Fruit fly (Drosophila melanogaster) Kc167 (cell line): ENCODE measurements around the gene Mical.

Source experiments
- Myc ChIP-seq: fragments of >200 bp; optimal IDR thresholded peaks from 2 replicates; lab custom pipeline; 2017; ENCODE audit warnings: missing external identifiers
- Sin3A ChIP-seq: fragments of >200 bp; optimal IDR thresholded peaks from 2 replicates; lab custom pipeline; 2018; ENCODE audit warnings: missing external identifiers
- h ChIP-seq: fragments of >200 bp; optimal IDR thresholded peaks from 3 replicates; lab custom pipeline; 2018; ENCODE audit warnings: missing external identifiers
- insv ChIP-seq: fragments of >200 bp; optimal IDR thresholded peaks from 3 replicates; lab custom pipeline; 2018; ENCODE audit warnings: missing external identifiers
- psq ChIP-seq: fragments of >200 bp; optimal IDR thresholded peaks from 2 replicates; lab custom pipeline; 2017; ENCODE audit warnings: missing external identifiers
- ttk ChIP-seq: sonication (Bioruptor generic); optimal IDR thresholded peaks from 2 replicates; lab custom pipeline; 2017; ENCODE audit warnings: missing external identifiers

Gene Mical

DNA sequence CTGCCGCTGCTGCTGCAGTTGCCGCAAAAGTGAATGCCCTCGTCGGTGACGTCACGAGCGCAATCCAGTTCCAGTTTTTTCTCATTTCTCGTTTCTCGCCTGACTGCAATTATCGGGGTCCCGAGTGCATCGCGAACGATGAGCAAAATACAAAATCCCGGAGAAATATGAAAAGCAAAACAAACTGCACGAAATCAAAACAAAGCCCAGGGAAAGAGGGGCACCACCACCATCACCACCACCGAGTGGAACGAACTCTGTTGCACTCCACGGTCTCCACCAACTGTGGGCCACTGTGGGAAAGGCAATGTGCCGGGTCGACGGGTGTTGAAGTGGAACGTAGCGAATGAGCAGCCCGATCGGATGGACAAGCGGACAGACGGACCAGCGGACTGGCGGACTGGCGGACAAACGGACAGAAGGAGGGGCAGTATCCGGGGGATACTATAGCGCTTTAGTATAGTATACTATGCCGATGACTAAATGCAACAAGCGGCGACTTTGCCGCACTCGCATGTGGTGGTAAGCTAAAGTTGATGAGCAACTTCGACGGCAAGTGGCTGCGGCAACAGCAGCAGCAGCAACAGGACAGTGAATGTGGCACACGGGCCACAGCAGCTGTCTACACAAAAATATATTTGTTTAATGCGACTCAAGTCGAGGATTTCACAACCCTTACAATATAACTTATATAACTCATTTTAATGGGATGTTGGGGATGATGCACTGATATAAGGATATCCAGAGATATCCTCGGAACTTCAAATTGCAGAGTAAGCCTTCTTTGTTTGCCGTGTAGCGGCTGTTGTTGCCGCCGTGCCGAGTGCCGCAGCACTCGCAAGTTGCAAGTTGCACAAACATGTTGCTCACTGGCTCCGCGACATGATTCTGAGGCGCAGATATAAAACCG lies 81.3 kb downstream of the Mical start:
- TF ChIP-seq Sin3A (lab: Kevin White, UChicago) (no peak), h (lab: Kevin White, UChicago) (no peak)

DNA sequence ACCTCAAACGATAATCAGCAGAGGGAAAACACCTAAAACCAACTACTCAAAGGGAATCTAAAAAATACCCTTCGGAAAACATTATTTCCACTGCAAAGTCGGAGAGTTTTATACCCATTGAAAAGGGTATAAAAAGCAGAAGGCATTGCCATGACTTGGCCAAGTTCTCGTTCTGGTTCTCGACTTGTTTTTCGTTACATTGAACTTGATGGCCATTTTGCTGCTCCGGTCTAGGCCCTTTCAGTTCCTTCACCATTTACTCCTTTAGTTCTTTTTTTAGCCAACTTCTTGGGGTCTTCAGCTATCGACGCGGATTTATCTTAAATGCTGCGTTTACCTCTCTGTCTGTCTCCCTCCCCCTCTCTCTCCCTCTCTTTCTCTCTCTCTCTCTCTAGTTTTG lies 82.8 kb downstream of the Mical start:
- TF ChIP-seq Sin3A (lab: Kevin White, UChicago): no peak
- no peak for TF ChIP-seq psq (lab: Kevin White, UChicago)
- no peak for TF ChIP-seq insv (lab: Kevin White, UChicago)
- no peak for TF ChIP-seq h (lab: Kevin White, UChicago)
- TF ChIP-seq ttk (lab: Kevin White, UChicago): no peak
- TF ChIP-seq Myc (lab: Kevin White, UChicago): no peak

- TF ChIP-seq h (lab: Kevin White, UChicago): no peak
- TF ChIP-seq Myc (lab: Kevin White, UChicago): no peak
- TF ChIP-seq insv (lab: Kevin White, UChicago): no peak
- TF ChIP-seq Sin3A (lab: Kevin White, UChicago): no peak
- no peak for TF ChIP-seq ttk (lab: Kevin White, UChicago)
- TF ChIP-seq psq (lab: Kevin White, UChicago): no peak
Measured at dm6 chr3R:9957202-9957601, 85.5 kb downstream of the Mical start.

- TF ChIP-seq ttk (lab: Kevin White, UChicago) (no peak), h (lab: Kevin White, UChicago) (no peak), psq (lab: Kevin White, UChicago) (no peak), Sin3A (lab: Kevin White, UChicago) (no peak), Myc (lab: Kevin White, UChicago) (no peak), insv (lab: Kevin White, UChicago) (no peak)
Measured at dm6 chr3R:9956725-9957124, 86.0 kb downstream of the Mical start.

DNA sequence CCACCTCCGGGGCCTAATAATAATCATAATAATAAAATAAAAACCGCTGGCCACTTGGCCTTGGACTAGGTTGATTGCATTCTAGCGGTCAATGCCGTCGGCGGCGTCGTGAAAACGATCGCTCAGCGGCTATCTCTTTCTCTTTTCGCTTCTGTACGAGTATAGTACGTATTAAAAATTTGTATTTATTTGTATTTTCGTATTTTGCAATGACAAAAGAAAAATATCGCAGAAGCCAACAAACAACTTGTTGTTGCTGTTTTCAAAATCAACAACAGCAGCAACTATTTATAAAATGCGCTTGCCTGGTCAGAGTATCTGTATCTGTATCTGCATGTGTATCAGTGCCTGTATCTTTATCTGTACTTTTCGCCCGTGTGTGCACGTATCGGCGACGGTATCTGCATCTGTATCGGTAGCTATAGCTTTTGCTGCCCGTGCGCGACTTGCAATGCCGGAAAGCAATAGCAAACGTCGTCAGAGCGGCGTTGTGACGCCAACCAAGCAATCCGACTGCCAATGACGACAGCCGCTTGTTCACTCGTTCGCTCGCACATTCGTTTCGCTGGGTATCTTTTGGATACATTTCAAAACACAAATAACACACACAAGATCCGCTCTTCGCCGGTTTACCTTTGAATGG lies 87.9 kb downstream of the Mical start:
- no peak for TF ChIP-seq ttk (lab: Kevin White, UChicago)
- TF ChIP-seq Myc (lab: Kevin White, UChicago): no peak
- TF ChIP-seq Sin3A (lab: Kevin White, UChicago): no peak

DNA sequence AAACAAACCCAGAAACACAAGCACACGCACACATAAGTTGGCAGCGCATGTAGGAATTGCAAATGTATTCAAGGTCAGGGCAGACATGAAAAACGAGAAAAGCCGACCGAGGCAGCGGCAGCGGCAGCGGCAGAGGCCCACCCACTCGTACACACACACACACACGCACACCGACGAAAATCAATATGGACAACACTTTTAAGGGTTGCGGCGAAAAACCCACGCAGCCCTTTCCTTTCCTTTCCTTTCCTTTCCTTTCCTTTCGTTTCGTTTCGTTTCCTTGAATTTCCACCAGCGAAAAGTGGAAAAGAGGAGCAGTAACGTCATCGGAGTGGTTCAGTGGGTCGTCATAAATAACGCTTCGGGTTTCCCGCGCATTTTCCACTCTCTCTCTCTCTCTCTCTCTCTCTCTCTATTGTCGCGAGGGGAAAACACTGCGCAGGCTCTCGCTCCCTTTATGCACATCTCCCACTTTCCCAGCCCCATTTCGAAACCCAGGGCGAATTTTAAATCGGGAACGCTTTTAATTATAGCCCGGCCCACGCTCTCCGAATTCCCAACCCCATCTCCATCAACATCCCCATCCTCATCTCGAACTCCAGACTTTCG lies 89.9 kb downstream of the Mical start:
- no peak for TF ChIP-seq h (lab: Kevin White, UChicago)

DNA sequence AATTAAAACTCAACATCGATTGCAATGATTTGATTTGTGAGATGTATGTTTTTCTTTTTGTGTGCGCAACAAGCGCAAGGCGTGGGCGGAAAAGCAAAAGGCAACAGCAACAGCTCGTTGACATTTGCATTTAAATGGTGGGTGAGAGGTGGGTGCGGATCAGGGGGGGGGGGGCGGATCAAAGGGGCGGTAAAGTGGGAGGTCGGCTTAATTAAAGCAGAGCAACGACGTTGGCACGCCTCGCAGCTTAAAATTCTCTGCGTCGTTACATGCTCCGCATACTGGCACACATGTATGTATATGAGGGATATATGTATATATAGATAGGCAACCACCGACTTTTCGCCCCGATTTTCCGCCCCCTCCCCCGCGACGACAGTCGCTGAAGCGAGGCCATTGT lies 91.0 kb downstream of the Mical start:
- TF ChIP-seq Sin3A (lab: Kevin White, UChicago) (no peak), Myc (lab: Kevin White, UChicago) (no peak), psq (lab: Kevin White, UChicago) (no peak), insv (lab: Kevin White, UChicago) (no peak), ttk (lab: Kevin White, UChicago) (no peak), h (lab: Kevin White, UChicago) (no peak)
